Worm (Caenorhabditis elegans): Measurements from ENCODE around the gene apc-10.

apc-10 gene

DNA sequence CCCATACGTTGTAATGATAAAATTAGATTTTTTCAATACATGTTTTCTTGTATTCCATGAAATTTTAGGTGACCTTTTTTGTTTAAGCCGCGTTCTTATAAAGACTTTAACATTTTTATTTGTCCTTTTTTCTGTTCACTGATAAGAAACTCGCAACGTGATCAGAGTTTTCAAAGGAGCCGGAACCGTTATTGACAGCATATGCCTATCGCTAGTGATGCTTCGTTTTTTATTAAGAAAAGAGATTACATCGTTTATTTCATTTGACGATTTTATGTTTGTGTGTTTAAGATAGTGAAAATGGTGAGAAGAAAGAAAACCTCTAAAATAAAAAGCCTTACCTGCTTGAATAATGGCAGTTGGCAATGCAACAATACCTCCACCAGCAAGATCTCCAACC, 6.5 kb upstream of the apc-10 start:
- TF ChIP-seq bed-3 (GFP tag; optimal IDR thresholded peaks at IDR 0.05) (no peak), ceh-43 (GFP tag; optimal IDR thresholded peaks at IDR 0.05) (no peak), ceh-39 (tag; optimal IDR thresholded peaks at IDR 0.05) (no peak), ztf-11 (tag; optimal IDR thresholded peaks at IDR 0.05) (no peak), mls-2 (tag; optimal IDR thresholded peaks at IDR 0.05) (no peak), nhr-12 (tag; optimal IDR thresholded peaks at IDR 0.05) (no peak), blmp-1 (tag; optimal IDR thresholded peaks at IDR 0.05) (no peak), M03D4.4 (tag; optimal IDR thresholded peaks at IDR 0.05) (no peak), mab-5 (tag; optimal IDR thresholded peaks at IDR 0.05) (no peak), hlh-1 (tag; optimal IDR thresholded peaks at IDR 0.05) (no peak), nhr-2 (tag; optimal IDR thresholded peaks at IDR 0.05) (no peak), snpc-4 (tag; optimal IDR thresholded peaks at IDR 0.05) (no peak), nhr-28 (tag; optimal IDR thresholded peaks at IDR 0.05) (no peak), ceh-83 (GFP tag; optimal IDR thresholded peaks at IDR 0.05) (no peak), unc-120 (tag; optimal IDR thresholded peaks at IDR 0.05; ENCODE audit: poor library complexity, severe bottlenecking) (no peak), elt-3 (tag; optimal IDR thresholded peaks at IDR 0.05) (no peak)

- TF ChIP-seq unc-39 (tag; optimal IDR thresholded peaks at IDR 0.05) (no peak), ceh-83 (GFP tag; optimal IDR thresholded peaks at IDR 0.05) (no peak)
Measured at ce11 chrV:10428608-10429007, 2.5 kb upstream of the apc-10 start, which contains the start of gene tag-314. tag-314 (minus strand) TSS chrV:10428708.

- TF ChIP-seq ztf-11 (tag; optimal IDR thresholded peaks at IDR 0.05) (no peak), nhr-12 (tag; optimal IDR thresholded peaks at IDR 0.05) (no peak), nhr-237 (tag; optimal IDR thresholded peaks at IDR 0.05) (no peak), ceh-43 (GFP tag; optimal IDR thresholded peaks at IDR 0.05) (no peak), cnd-1 (tag; optimal IDR thresholded peaks at IDR 0.05) (no peak), snpc-4 (tag; optimal IDR thresholded peaks at IDR 0.05) (no peak), nhr-2 (tag; optimal IDR thresholded peaks at IDR 0.05) (no peak), nhr-28 (tag; optimal IDR thresholded peaks at IDR 0.05) (no peak), blmp-1 (tag; optimal IDR thresholded peaks at IDR 0.05) (no peak)
Measured at ce11 chrV:10425098-10425497, 1.1 kb downstream of the apc-10 start, which contains the start of gene col-12. col-12 (minus strand) TSS chrV:10425198.

ce11 chrV:10423511-10423910, 2.6 kb downstream of the apc-10 start:
- TF ChIP-seq mep-1 (tag; optimal IDR thresholded peaks at IDR 0.05) (no peak), sem-2 (GFP tag; optimal IDR thresholded peaks at IDR 0.05) (no peak), sptf-1 (tag; optimal IDR thresholded peaks at IDR 0.05) (no peak), ceh-83 (GFP tag; optimal IDR thresholded peaks at IDR 0.05) (no peak), lsy-2 (tag; optimal IDR thresholded peaks at IDR 0.05) (no peak), ceh-39 (tag; optimal IDR thresholded peaks at IDR 0.05) (no peak), unc-39 (tag; optimal IDR thresholded peaks at IDR 0.05) (no peak), ces-1 (GFP tag; optimal IDR thresholded peaks at IDR 0.05) (no peak), unc-120 (tag; optimal IDR thresholded peaks at IDR 0.05; ENCODE audit: poor library complexity, severe bottlenecking) (no peak), snpc-4 (tag; optimal IDR thresholded peaks at IDR 0.05) (no peak), nhr-2 (tag; optimal IDR thresholded peaks at IDR 0.05) (no peak), unc-62 (GFP tag; optimal IDR thresholded peaks at IDR 0.05) (no peak), cnd-1 (tag; optimal IDR thresholded peaks at IDR 0.05) (no peak), nhr-28 (tag; optimal IDR thresholded peaks at IDR 0.05) (no peak), drap-1 (GFP tag; optimal IDR thresholded peaks at IDR 0.05) (no peak)

DNA sequence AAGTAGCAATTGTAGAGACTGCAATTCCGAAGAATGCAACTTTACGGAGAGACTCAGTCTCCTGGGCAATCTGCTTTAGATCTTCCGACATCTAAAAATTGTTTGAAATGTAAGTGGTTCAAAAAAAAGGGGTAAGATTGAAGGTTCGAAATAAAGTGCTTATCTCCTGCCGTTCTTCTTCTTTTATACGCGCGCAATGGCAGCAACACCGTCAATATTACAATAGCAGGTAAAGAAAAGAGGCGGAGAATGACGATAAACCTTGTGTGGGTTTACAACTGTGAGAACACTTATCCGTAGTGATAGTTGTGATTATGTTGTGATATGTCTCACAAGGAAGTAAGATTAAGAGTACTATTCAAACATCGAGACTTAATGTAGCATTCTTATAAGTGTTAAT, 4.4 kb downstream of the apc-10 start, which contains the start of gene col-13:
Gene col-13 (minus strand): TSS at position 101 of the 400 bp plus-strand sequence.
- TF ChIP-seq nhr-2 (tag; optimal IDR thresholded peaks at IDR 0.05) (no peak), ham-2 (GFP tag; optimal IDR thresholded peaks at IDR 0.05) (no peak), unc-62 (GFP tag; optimal IDR thresholded peaks at IDR 0.05) (no peak), sem-2 (GFP tag; optimal IDR thresholded peaks at IDR 0.05) (no peak), elt-3 (tag; optimal IDR thresholded peaks at IDR 0.05) (no peak), M03D4.4 (tag; optimal IDR thresholded peaks at IDR 0.05) (no peak), nhr-237 (tag; optimal IDR thresholded peaks at IDR 0.05) (no peak), drap-1 (GFP tag; optimal IDR thresholded peaks at IDR 0.05) (no peak)

DNA sequence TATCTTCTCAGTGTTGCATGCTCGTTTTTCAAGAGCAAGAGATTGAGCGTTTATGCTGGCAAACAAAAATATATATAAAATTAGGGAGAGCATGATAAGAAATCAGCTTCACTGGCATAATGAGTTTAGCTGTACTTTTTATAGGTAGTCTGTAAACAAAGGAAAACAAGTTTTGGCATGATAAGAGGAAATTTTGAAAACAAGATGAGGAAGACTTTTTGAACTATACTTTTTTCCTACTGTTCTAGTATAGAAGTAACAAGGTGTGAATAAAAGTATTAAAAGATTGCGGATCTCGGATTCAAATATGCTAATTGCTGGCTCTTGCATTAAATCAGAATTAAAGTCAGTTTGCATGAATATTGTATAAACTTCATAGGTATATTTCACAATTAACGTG, 7.2 kb downstream of the apc-10 start, which contains the start of gene F15H10.5:
Gene F15H10.5 (minus strand): TSS at position 101 of the 400 bp plus-strand sequence.
- TF ChIP-seq tbx-8 (GFP tag; optimal IDR thresholded peaks at IDR 0.05) (no peak), ceh-43 (GFP tag; optimal IDR thresholded peaks at IDR 0.05) (no peak), snpc-4 (tag; optimal IDR thresholded peaks at IDR 0.05) (no peak), sem-2 (GFP tag; optimal IDR thresholded peaks at IDR 0.05) (no peak), lin-13 (tag; optimal IDR thresholded peaks at IDR 0.05) (no peak), zip-8 (tag; optimal IDR thresholded peaks at IDR 0.05) (no peak), unc-120 (tag; optimal IDR thresholded peaks at IDR 0.05; ENCODE audit: poor library complexity, severe bottlenecking) (no peak), ztf-11 (tag; optimal IDR thresholded peaks at IDR 0.05) (no peak), blmp-1 (tag; optimal IDR thresholded peaks at IDR 0.05) (no peak), nhr-28 (tag; optimal IDR thresholded peaks at IDR 0.05) (no peak), sptf-1 (tag; optimal IDR thresholded peaks at IDR 0.05) (no peak), nhr-76 (tag; optimal IDR thresholded peaks at IDR 0.05) (no peak), pha-4 (tag; optimal IDR thresholded peaks at IDR 0.05) (no peak), nhr-237 (tag; optimal IDR thresholded peaks at IDR 0.05) (no peak), nhr-12 (tag; optimal IDR thresholded peaks at IDR 0.05) (no peak)

All from whole organism, mixed stage, embryonic.